Worm (Caenorhabditis elegans) whole organism, L4/young adult: Measurements from ENCODE around the gene F35F10.5.

Experiments used
- W03F9.2 ChIP-seq: fragments of 150-350 bp; optimal IDR thresholded peaks from 2 replicates; lab custom pipeline; 2014; ENCODE audit warnings: missing biosample characterization, missing genetic modification characterization
- dao-5 ChIP-seq: sonication (generic microtip); optimal IDR thresholded peaks from 2 replicates; lab custom pipeline; 2016; ENCODE audit warnings: missing genotype, missing genetic modification characterization, moderate library complexity, missing compliant biosample characterization
- him-1 ChIP-seq: sonication (generic microtip); optimal IDR thresholded peaks from 2 replicates; lab custom pipeline; 2016; ENCODE audit warnings: missing genotype, missing genetic modification reagents, missing genetic modification characterization, missing compliant biosample characterization

Gene F35F10.5

ce11 chrV:3269407-3269806 lies 15.3 kb upstream of the F35F10.5 start, which contains the start of gene T28A11.19:
TSS of gene T28A11.19 (minus strand) at chrV:3269514.
- no peak for TF ChIP-seq W03F9.2 (tag; lab: Kevin White, UChicago)
- no peak for TF ChIP-seq him-1
- no peak for TF ChIP-seq dao-5 (tag; lab: Kevin White, UChicago)

DNA sequence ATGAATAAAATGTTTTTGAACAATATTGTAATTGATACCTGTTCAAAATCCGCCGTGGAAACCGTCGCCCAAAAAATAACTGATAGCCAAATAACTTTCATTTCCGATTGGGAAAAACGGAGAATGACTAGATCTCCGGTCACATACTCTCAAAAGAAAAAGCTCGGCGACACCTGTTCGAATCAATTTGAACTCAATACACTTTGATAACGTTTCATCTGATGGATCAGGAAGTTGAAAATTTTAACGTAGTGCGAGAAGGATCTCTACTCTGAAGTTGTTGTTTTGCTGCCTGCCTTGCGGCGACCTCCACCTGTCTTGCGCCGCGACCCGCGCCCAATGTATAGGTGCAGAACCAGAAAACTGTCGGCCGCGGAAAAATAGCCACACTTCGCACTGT lies 11.6 kb upstream of the F35F10.5 start, which contains the start of gene T28A11.20:
Gene T28A11.20 (minus strand): TSS at position 101 of the 400 bp plus-strand sequence.
- TF ChIP-seq W03F9.2 (tag; lab: Kevin White, UChicago) (no peak), dao-5 (tag; lab: Kevin White, UChicago) (no peak), him-1 (no peak)

DNA sequence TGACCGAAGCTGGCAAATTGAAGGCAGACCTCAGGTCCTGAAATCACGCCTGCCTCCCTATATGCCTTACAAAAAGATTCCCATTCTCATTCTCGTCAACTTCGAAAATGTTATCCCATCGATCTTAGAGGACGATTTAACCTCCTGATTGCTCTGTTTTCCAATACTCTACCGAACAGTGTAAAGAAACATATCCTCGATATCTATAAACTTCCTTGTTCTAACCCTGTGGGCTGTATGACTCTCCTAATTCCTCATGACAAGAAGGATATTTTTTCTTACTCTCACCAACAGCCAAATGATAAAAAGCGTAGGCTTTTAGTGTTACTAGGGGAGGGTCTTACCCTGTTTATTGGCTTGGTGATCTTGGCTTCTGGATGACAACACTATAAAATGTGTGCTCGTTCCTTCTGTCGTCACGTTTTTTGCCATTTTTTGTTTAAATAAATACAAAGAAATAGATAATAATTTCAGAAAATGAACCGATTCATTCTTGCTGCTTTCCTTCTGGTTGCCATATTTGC lies 11.1 kb upstream of the F35F10.5 start, which contains the start of gene T28A11.4:
Gene T28A11.4 (plus strand): TSS at position 474 of the 524 bp plus-strand sequence.
- TF ChIP-seq him-1 (no peak), dao-5 (tag; lab: Kevin White, UChicago) (no peak), W03F9.2 (tag; lab: Kevin White, UChicago) (no peak)

DNA sequence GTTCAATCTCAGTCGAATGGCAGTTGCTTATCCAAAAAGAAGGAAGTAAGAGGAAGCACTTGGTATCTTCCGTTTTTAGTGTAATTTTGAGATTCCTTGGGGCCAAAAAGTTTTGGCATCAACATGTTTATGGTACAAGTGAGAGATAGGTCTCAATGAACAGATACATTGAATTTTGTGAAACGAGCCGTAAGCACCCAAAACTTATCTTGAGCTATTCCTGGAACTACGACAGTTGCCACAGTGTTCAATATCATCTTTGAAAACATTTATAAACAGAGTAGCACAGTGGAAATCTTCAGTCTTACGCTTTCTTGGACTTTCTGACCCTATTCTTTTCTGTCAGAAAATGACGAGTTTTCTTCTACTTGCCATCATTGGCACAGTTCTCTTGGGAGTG lies 9.7 kb upstream of the F35F10.5 start, which contains the start of gene T28A11.3:
Gene T28A11.3 (plus strand): TSS at position 301 of the 400 bp plus-strand sequence.
- no peak for TF ChIP-seq W03F9.2 (tag; lab: Kevin White, UChicago)

ce11 chrV:3276184-3276583 lies 8.5 kb upstream of the F35F10.5 start:
- TF ChIP-seq W03F9.2 (tag; lab: Kevin White, UChicago) (no peak), him-1 (no peak), dao-5 (tag; lab: Kevin White, UChicago) (no peak)

- TF ChIP-seq dao-5 (tag; lab: Kevin White, UChicago) = no peak
- TF ChIP-seq him-1 = no peak
- TF ChIP-seq W03F9.2 (tag; lab: Kevin White, UChicago) = no peak
Measured at ce11 chrV:3278101-3278639, 6.6 kb upstream of the F35F10.5 start, which contains the start of gene fbxa-64. TSS of gene fbxa-64 (minus strand) at chrV:3278151.

DNA sequence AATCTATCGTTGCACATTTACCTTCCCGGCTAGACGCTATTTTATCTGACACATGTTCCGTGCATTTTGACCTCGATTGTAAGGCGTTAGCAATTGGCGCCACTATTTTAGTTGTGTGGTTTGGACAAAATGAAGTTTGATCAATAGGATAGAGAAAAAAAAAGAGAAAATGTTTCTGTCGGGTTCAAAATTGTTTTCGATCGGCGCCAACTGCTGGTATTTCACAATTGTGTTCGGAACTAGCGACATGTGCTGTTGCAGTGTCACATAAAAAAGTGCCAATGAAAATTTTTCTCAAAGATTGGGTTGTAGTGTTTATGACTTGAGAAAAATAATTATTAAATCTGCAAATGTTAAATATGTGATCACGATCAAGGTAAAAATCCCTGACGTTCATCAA lies 5.6 kb upstream of the F35F10.5 start:
- no peak for TF ChIP-seq dao-5 (tag; lab: Kevin White, UChicago)
- no peak for TF ChIP-seq W03F9.2 (tag; lab: Kevin White, UChicago)
- TF ChIP-seq him-1 = no peak

ce11 chrV:3280009-3280408 lies 4.7 kb upstream of the F35F10.5 start, which contains the start of gene T28A11.2:
TSS of gene T28A11.2 (plus strand) at chrV:3280379.
- TF ChIP-seq him-1 (no peak), W03F9.2 (tag; lab: Kevin White, UChicago) (no peak), dao-5 (tag; lab: Kevin White, UChicago) (no peak)

DNA sequence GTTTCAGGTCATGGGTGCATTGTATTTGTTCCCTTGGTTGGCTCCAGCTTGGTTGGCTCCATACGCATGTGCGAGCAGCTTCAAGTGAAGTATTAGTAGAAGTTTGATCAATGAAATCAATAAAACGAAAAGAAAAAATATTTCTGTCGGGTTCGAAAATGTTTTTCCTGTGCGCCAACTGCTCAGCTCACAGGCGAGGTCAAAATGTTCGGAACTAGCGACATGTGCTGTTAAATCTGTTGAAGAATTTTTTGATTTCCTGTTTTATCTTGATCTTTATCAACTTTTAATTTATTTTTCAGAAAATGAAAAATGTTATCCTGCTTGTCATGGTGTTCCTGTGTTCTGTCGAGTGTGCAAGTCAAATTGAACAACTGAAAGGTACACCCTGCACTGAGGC lies 3.2 kb upstream of the F35F10.5 start, which contains the start of gene T28A11.25:
Gene T28A11.25 (plus strand): TSS at position 301 of the 400 bp plus-strand sequence.
- TF ChIP-seq dao-5 (tag; lab: Kevin White, UChicago) (no peak), W03F9.2 (tag; lab: Kevin White, UChicago) (no peak), him-1 (no peak)

DNA sequence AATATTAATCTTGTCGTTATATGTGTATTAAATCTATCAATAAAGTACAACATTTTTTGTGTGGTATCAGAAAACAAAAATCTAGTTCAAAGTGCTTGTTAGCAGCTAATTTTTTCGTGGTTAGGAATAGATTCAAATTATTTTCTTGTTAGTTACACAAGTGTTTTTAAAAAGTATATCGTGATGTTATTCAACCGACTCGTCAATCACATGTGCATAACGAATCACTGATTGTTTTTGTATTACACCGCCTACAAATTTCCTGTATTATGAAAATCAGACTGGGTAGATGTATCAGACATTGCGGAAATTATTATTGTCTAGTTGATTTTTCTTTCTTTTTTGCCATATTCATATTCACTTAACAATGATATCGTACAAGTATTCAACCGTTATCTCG lies 1.8 kb upstream of the F35F10.5 start, which contains the start of gene str-64:
Gene str-64 (plus strand): TSS at position 301 of the 400 bp plus-strand sequence.
- TF ChIP-seq him-1 = no peak
- TF ChIP-seq dao-5 (tag; lab: Kevin White, UChicago) = no peak
- TF ChIP-seq W03F9.2 (tag; lab: Kevin White, UChicago) = no peak

DNA sequence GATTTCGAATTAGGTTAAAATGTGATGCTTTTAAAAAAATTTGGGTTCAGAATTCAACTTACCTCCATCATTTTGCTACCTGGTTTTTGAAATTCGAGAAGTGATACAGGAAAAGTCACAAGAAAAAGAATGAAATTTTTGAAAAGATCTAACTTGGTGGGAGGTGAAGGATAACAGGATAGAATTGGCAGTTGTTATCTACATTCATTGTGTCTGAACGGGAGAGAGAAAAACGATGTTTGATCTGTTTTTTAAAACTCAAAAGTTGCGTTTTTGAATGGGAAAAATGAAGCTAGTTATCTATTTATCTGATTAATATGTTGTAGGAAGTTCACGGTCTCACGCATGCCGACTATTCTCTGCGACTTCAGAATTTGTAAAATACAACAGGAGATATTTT lies 2.6 kb downstream of the F35F10.5 start, which contains the start of gene F35F10.7:
Gene F35F10.7 (minus strand): TSS at position 101 of the 400 bp plus-strand sequence.
- TF ChIP-seq him-1 (no peak), W03F9.2 (tag; lab: Kevin White, UChicago) (no peak), dao-5 (tag; lab: Kevin White, UChicago) (no peak)

DNA sequence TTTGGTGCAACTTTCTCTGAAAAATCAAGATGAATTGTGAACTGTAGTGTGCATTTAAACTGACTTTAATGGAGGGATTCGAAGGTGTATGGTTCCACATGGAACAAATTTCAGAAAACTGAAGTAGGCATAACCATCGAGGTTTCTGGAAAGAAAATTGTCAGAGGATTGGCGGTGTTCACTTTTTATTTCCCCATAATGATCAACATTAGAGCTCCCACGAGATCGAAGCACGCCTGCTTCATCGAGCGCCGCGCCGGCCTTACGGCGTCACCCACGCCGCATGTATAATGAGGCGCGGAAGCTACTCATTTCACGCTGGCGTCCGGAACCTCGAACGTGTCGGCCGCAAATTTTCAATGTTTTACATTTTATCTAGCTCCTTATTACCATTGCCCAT lies 3.4 kb downstream of the F35F10.5 start:
- TF ChIP-seq him-1 (no peak), dao-5 (tag; lab: Kevin White, UChicago) (no peak), W03F9.2 (tag; lab: Kevin White, UChicago) (no peak)

ce11 chrV:3289267-3289666 lies 4.5 kb downstream of the F35F10.5 start, which contains the start of gene F35F10.6:
TSS of gene F35F10.6 (minus strand) at chrV:3289367.
- no peak for TF ChIP-seq him-1
- TF ChIP-seq W03F9.2 (tag; lab: Kevin White, UChicago) = no peak
- no peak for TF ChIP-seq dao-5 (tag; lab: Kevin White, UChicago)

ce11 chrV:3295368-3295767 lies 10.6 kb downstream of the F35F10.5 start:
- TF ChIP-seq dao-5 (tag; lab: Kevin White, UChicago) (no peak), W03F9.2 (tag; lab: Kevin White, UChicago) (no peak), him-1 (no peak)
